Worm (Caenorhabditis elegans) whole organism, mixed stage, embryonic: ENCODE results near the gene str-144.

ENCODE experiments used
- ceh-43 ChIP-seq: fragments of 200-800 bp; sonication (Bioruptor generic); optimal IDR thresholded peaks from 2 replicates; lab custom pipeline; 2018; ENCODE audit warnings: mild to moderate bottlenecking, missing genetic modification characterization, moderate library complexity, missing compliant biosample characterization
- ces-1 ChIP-seq: fragments of 150-350 bp; optimal IDR thresholded peaks from 2 replicates; lab custom pipeline; 2014; ENCODE audit warnings: missing biosample characterization, missing genetic modification reagents, missing genetic modification characterization
- elt-3 ChIP-seq: fragments of 150-350 bp; optimal IDR thresholded peaks from 2 replicates; lab custom pipeline; 2014; ENCODE audit warnings: missing biosample characterization, missing genetic modification characterization
- mab-5 ChIP-seq: fragments of 150-350 bp; optimal IDR thresholded peaks from 2 replicates; lab custom pipeline; 2014; ENCODE audit warnings: missing biosample characterization, missing genetic modification characterization
- mep-1 ChIP-seq: fragments of 150-350 bp; optimal IDR thresholded peaks from 2 replicates; lab custom pipeline; 2017; ENCODE audit warnings: missing biosample characterization, missing genetic modification reagents, missing genetic modification characterization, inconsistent platforms
- nhr-12 ChIP-seq: fragments of 150-350 bp; optimal IDR thresholded peaks from 2 replicates; lab custom pipeline; 2014; ENCODE audit warnings: missing biosample characterization, missing genetic modification characterization
- nhr-28 ChIP-seq: fragments of 150-350 bp; optimal IDR thresholded peaks from 2 replicates; lab custom pipeline; 2014; ENCODE audit warnings: missing biosample characterization, missing genetic modification characterization
- pha-4 ChIP-seq: fragments of 150-350 bp; optimal IDR thresholded peaks from 2 replicates; lab custom pipeline; 2018; ENCODE audit warnings: missing biosample characterization, missing genetic modification reagents, missing genetic modification characterization
- sem-2 ChIP-seq: fragments of 200-800 bp; sonication (Bioruptor generic); optimal IDR thresholded peaks from 2 replicates; lab custom pipeline; 2018; ENCODE audit warnings: mild to moderate bottlenecking, missing genetic modification characterization, missing compliant biosample characterization
- snpc-4 ChIP-seq: fragments of 150-350 bp; optimal IDR thresholded peaks from 2 replicates; lab custom pipeline; 2014; ENCODE audit warnings: missing biosample characterization, missing genetic modification characterization
- unc-62 ChIP-seq: fragments of 150-350 bp; optimal IDR thresholded peaks from 2 replicates; lab custom pipeline; 2014; ENCODE audit warnings: missing biosample characterization, missing genetic modification reagents, missing genetic modification characterization
- ztf-11 ChIP-seq: fragments of 150-350 bp; optimal IDR thresholded peaks from 2 replicates; lab custom pipeline; 2014; ENCODE audit warnings: missing biosample characterization, missing genetic modification characterization

DNA sequence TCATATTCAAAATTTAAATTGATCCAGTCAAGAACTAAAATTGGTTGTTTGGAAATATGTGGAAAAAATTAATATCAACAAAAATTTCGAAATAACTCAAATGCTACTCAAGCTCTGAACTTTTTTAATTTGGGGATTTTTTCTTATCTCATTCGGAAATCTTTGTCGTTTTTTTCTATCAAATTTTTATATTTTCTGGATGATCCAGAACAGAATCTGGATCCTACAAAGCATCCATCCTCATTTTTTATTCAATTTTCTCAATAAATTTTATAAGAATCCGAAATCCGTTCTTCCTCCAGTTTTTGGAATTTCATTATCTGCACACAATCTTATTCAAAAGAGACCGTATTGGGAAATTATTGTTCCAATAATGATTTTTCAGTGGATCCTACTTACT, 48.9 kb upstream of the str-144 start, which contains the start of gene D1014.6:
- no peak for TF ChIP-seq ztf-11 (tag; lab: Kevin White, UChicago)
- TF ChIP-seq sem-2 (GFP tag; lab: Kevin White, UChicago) = no peak
- no peak for TF ChIP-seq nhr-28
- TF ChIP-seq pha-4 (tag; lab: Kevin White, UChicago) = no peak
- TF ChIP-seq nhr-12 (tag; lab: Kevin White, UChicago) = no peak
- TF ChIP-seq ceh-43 (GFP tag; lab: Kevin White, UChicago) = no peak
- TF ChIP-seq ces-1 (GFP tag; lab: Kevin White, UChicago) = no peak
- no peak for TF ChIP-seq unc-62 (GFP tag; lab: Kevin White, UChicago)
- no peak for TF ChIP-seq mep-1 (tag; lab: Kevin White, UChicago)
- no peak for TF ChIP-seq elt-3
- TF ChIP-seq mab-5 = no peak
- no peak for TF ChIP-seq snpc-4
